Fruit fly (Drosophila melanogaster): ENCODE results near the gene TTLL3A.

Gene TTLL3A

dm6 chr2L:6787973-6788368, 48.0 kb upstream of the TTLL3A start (continued):
- TF ChIP-seq dmrt11E (tag; optimal IDR thresholded peaks at IDR 0.05), result peak; percentile 30
- TF ChIP-seq tgo (GFP tag; IDR thresholded peaks at IDR 0.05), result no peak
- no peak for TF ChIP-seq seq (GFP tag; IDR thresholded peaks at IDR 0.05)
- peak; percentile 36 for TF ChIP-seq fd3F (GFP tag; optimal IDR thresholded peaks at IDR 0.05)
- TF ChIP-seq Meics (GFP tag; optimal IDR thresholded peaks at IDR 0.05), result peak; percentile 35
- no peak for TF ChIP-seq TFAM (GFP tag; optimal IDR thresholded peaks at IDR 0.05)
- TF ChIP-seq CG10565 (GFP tag; optimal IDR thresholded peaks at IDR 0.05), result no peak
- no peak for TF ChIP-seq wor (GFP tag; IDR thresholded peaks at IDR 0.05)
- no peak for TF ChIP-seq gcm2 (GFP tag; optimal IDR thresholded peaks at IDR 0.05)
- TF ChIP-seq CG2199 (GFP tag; IDR thresholded peaks at IDR 0.05), result no peak
- TF ChIP-seq NC2β (GFP tag; optimal IDR thresholded peaks at IDR 0.05), result peak; percentile 55
- TF ChIP-seq HLH3B (GFP tag; IDR thresholded peaks at IDR 0.05), result peak; percentile 77
- no peak for TF ChIP-seq stwl (tag; optimal IDR thresholded peaks at IDR 0.05)
- peak; percentile 18 for TF ChIP-seq tap (tag; optimal IDR thresholded peaks at IDR 0.05)
- TF ChIP-seq C15 (GFP tag; IDR thresholded peaks at IDR 0.05), result no peak; the same call in 2 of the 3 replicates
- TF ChIP-seq NfI (GFP tag; optimal IDR thresholded peaks at IDR 0.05), result peak; percentile 52
- no peak; the same call in 1 of the 2 replicates for TF ChIP-seq Rfx (GFP tag; IDR thresholded peaks at IDR 0.05)
- TF ChIP-seq lbe (GFP tag; optimal IDR thresholded peaks at IDR 0.05), result no peak
- peak; percentile 78 for TF ChIP-seq Blimp-1 (GFP tag; optimal IDR thresholded peaks at IDR 0.05)
- no peak for TF ChIP-seq Optix (GFP tag; IDR thresholded peaks at IDR 0.05)
- peak; percentile 9; the same call in 1 of the 2 replicates for TF ChIP-seq CG32767 (GFP tag; IDR thresholded peaks at IDR 0.05)
- no peak for TF ChIP-seq CG10274 (GFP tag; optimal IDR thresholded peaks at IDR 0.05)
- TF ChIP-seq CG7372 (GFP tag; IDR thresholded peaks at IDR 0.05), result no peak
- TF ChIP-seq gsb-n (tag; optimal IDR thresholded peaks at IDR 0.05), result peak; percentile 42
- no peak for TF ChIP-seq nerfin-1 (tag; optimal IDR thresholded peaks at IDR 0.05)
- TF ChIP-seq onecut (GFP tag; IDR thresholded peaks at IDR 0.05), result no peak
- no peak for TF ChIP-seq GATAe (GFP tag; conservative IDR thresholded peaks at IDR 0.05)
- TF ChIP-seq CG7786 (GFP tag; optimal IDR thresholded peaks at IDR 0.05), result peak; percentile 48
- no peak for TF ChIP-seq unc-4 (GFP tag; IDR thresholded peaks at IDR 0.05; ENCODE audit: partially characterized antibody)
- TF ChIP-seq CG7839 (tag; optimal IDR thresholded peaks at IDR 0.05), result peak; percentile 71
- TF ChIP-seq CG12104 (GFP tag; optimal IDR thresholded peaks at IDR 0.05), result peak; percentile 2
- TF ChIP-seq CG13296 (GFP tag; optimal IDR thresholded peaks at IDR 0.05), result no peak
- no peak for TF ChIP-seq CG14667 (GFP tag; IDR thresholded peaks at IDR 0.05)
- no peak for TF ChIP-seq bigmax (GFP tag; optimal IDR thresholded peaks at IDR 0.05)
- TF ChIP-seq CG15073 (GFP tag; optimal IDR thresholded peaks at IDR 0.05), result peak; percentile 6
- TF ChIP-seq Kr (GFP tag; optimal IDR thresholded peaks at IDR 0.05), result no peak
- peak; percentile 20 for TF ChIP-seq CG9437 (GFP tag; optimal IDR thresholded peaks at IDR 0.05)
- TF ChIP-seq CG17829 (tag; optimal IDR thresholded peaks at IDR 0.05), result peak; percentile 45
- no peak for TF ChIP-seq Sin3A (optimal IDR thresholded peaks at IDR 0.05)
- TF ChIP-seq ab (GFP tag; optimal IDR thresholded peaks at IDR 0.05), result peak; percentile 14
- no peak for TF ChIP-seq chinmo (GFP tag; IDR thresholded peaks at IDR 0.05; ENCODE audit: partially characterized antibody)
- TF ChIP-seq amos (GFP tag; IDR thresholded peaks at IDR 0.05; ENCODE audit: partially characterized antibody), result no peak
- no peak for TF ChIP-seq CG10543 (GFP tag; optimal IDR thresholded peaks at IDR 0.05)
- no peak for TF ChIP-seq sc (optimal IDR thresholded peaks at IDR 0.05)
- peak; percentile 65 for TF ChIP-seq sc (GFP tag; optimal IDR thresholded peaks at IDR 0.05)
- no peak for TF ChIP-seq vnd (GFP tag; IDR thresholded peaks at IDR 0.05; ENCODE audit: partially characterized antibody)
- TF ChIP-seq CG7357 (GFP tag; IDR thresholded peaks at IDR 0.05), result no peak
- TF ChIP-seq otp (GFP tag; IDR thresholded peaks at IDR 0.05), result peak; percentile 20; the same call in 1 of the 3 replicates
- no peak for TF ChIP-seq CG11085 (GFP tag; IDR thresholded peaks at IDR 0.05)
- TF ChIP-seq MESR4 (GFP tag; optimal IDR thresholded peaks at IDR 0.05), result no peak
- no peak for TF ChIP-seq run (tag; optimal IDR thresholded peaks at IDR 0.05)
- no peak for TF ChIP-seq gfzf (GFP tag; optimal IDR thresholded peaks at IDR 0.05)
